Fruit fly (Drosophila melanogaster) whole organism, wandering third instar larva: ENCODE data around the gene mRpS21.

Experiments
- Abd-B ChIP-seq: fragments of >200 bp; optimal IDR thresholded peaks from 2 replicates; lab custom pipeline; 2017; ENCODE audit warnings: missing biosample characterization, missing genetic modification characterization
- Dif ChIP-seq: fragments of 200-275, 200-300 bp; sonication (Bioruptor generic); optimal IDR thresholded peaks from 2 replicates; lab custom pipeline; 2018; ENCODE audit warnings: missing biosample characterization, missing genetic modification characterization; ENCODE audit not compliant: partially characterized antibody
- GATAd ChIP-seq: sonication (Bioruptor generic); optimal IDR thresholded peaks from 2 replicates; lab custom pipeline; 2016; ENCODE audit warnings: missing biosample characterization, missing genetic modification characterization
- HLH106 ChIP-seq: fragments of 200-800 bp; optimal IDR thresholded peaks from 3 replicates; lab custom pipeline; 2019; ENCODE audit warnings: missing biosample characterization, mild to moderate bottlenecking, missing genetic modification characterization, moderate library complexity
- Hnf4 ChIP-seq: fragments of 200-800 bp; sonication (Bioruptor generic); optimal IDR thresholded peaks from 2 replicates; lab custom pipeline; 2016; ENCODE audit warnings: missing biosample characterization, mild to moderate bottlenecking, missing genetic modification characterization
- br ChIP-seq: fragments of 200-800 bp; sonication (Bioruptor generic); optimal IDR thresholded peaks from 2 replicates; lab custom pipeline; 2016; ENCODE audit warnings: missing biosample characterization, missing genetic modification characterization
- brk ChIP-seq: fragments of 200-800 bp; sonication (Bioruptor generic); optimal IDR thresholded peaks from 2 replicates; lab custom pipeline; 2016; ENCODE audit warnings: missing biosample characterization, mild to moderate bottlenecking, missing genetic modification characterization
- h ChIP-seq: fragments of 200-800 bp; sonication (Bioruptor generic); optimal IDR thresholded peaks from 3 replicates; lab custom pipeline; 2016; ENCODE audit warnings: missing biosample characterization, mild to moderate bottlenecking, missing genetic modification characterization
- lola ChIP-seq: fragments of >200 bp; optimal IDR thresholded peaks from 2 replicates; lab custom pipeline; 2017; ENCODE audit warnings: missing biosample characterization, missing genetic modification characterization
- psq ChIP-seq: fragments of 200-800 bp; sonication (Bioruptor generic); optimal IDR thresholded peaks from 3 replicates; lab custom pipeline; 2017; ENCODE audit warnings: missing biosample characterization, mild to moderate bottlenecking, missing genetic modification characterization, moderate library complexity
- usp ChIP-seq: fragments of >200 bp; optimal IDR thresholded peaks from 2 replicates; lab custom pipeline; 2017; ENCODE audit warnings: missing biosample characterization, missing genetic modification characterization

dm6 chr3R:13381744-13382435 lies at the start of gene mRpS21, which contains the start of gene Droj2:
- TF ChIP-seq psq (GFP tag; lab: Kevin White, UChicago), result no peak
- peak; percentile 46 for TF ChIP-seq Hnf4 (GFP tag; lab: Kevin White, UChicago)
- TF ChIP-seq HLH106 (tag; lab: Kevin White, UChicago), result peak; percentile 73
- TF ChIP-seq br (GFP tag; lab: Kevin White, UChicago), result peak; percentile 21
- TF ChIP-seq Abd-B (GFP tag; lab: Kevin White, UChicago), result no peak
- no peak for TF ChIP-seq usp (GFP tag; lab: Kevin White, UChicago)
- no peak for TF ChIP-seq Dif (GFP tag; lab: Kevin White, UChicago)
- TF ChIP-seq GATAd (GFP tag; lab: Kevin White, UChicago), result no peak
- peak; percentile 47 for TF ChIP-seq brk (GFP tag; lab: Kevin White, UChicago)
- peak; percentile 49 for TF ChIP-seq h (GFP tag; lab: Kevin White, UChicago)
- TF ChIP-seq lola, result no peak
